Worm (Caenorhabditis elegans): ENCODE measurements around the gene F14F8.8.

ce11 chrV:16666647-16667046 is 5.5 kb downstream of the F14F8.8 start, which contains the start of gene F14F8.14:
- TF ChIP-seq him-1 (tag; optimal IDR thresholded peaks at IDR 0.05), result no peak
- TF ChIP-seq unc-62 (GFP tag; optimal IDR thresholded peaks at IDR 0.05), result no peak
- no peak for TF ChIP-seq zim-3 (tag; optimal IDR thresholded peaks at IDR 0.05)
- TF ChIP-seq nfyb-1 (GFP tag; IDR thresholded peaks at IDR 0.05), result no peak
- no peak for TF ChIP-seq lin-54 (GFP tag; optimal IDR thresholded peaks at IDR 0.05)
- TF ChIP-seq C06A6.2 (GFP tag; conservative IDR thresholded peaks at IDR 0.05), result no peak
- no peak for TF ChIP-seq F57A8.1 (GFP tag; optimal IDR thresholded peaks at IDR 0.05)
- TF ChIP-seq ama-1 (optimal IDR thresholded peaks at IDR 0.05), result no peak
- TF ChIP-seq ama-1 (GFP tag; optimal IDR thresholded peaks at IDR 0.05), result no peak
- TF ChIP-seq madf-10 (tag; optimal IDR thresholded peaks at IDR 0.05), result no peak
- TF ChIP-seq F10E7.11 (tag; optimal IDR thresholded peaks at IDR 0.05), result no peak
- TF ChIP-seq F33H1.4 (GFP tag; IDR thresholded peaks at IDR 0.05), result no peak

Data from whole organism, young adult.